Fruit fly (Drosophila melanogaster) whole organism, embryonic: ENCODE measurements around the gene Arp1.

Experiments
- ATbp ChIP-seq: fragments of 200-800 bp; sonication (Bioruptor generic); optimal IDR thresholded peaks from 2 replicates; lab custom pipeline; 2017; ENCODE audit warnings: missing biosample characterization, mild to moderate bottlenecking, missing genetic modification characterization, missing genetic modification reagents
- Abd-B ChIP-seq: fragments of 200-800 bp; sonication (Bioruptor generic); optimal IDR thresholded peaks from 2 replicates; lab custom pipeline; 2018; ENCODE audit warnings: missing biosample characterization, mild to moderate bottlenecking, missing genetic modification characterization, moderate library complexity
- B-H2 ChIP-seq: fragments of 200-800 bp; sonication (Bioruptor generic); optimal IDR thresholded peaks from 2 replicates; lab custom pipeline; 2018; ENCODE audit warnings: missing biosample characterization, mild to moderate bottlenecking, missing genetic modification characterization
- Bgb ChIP-seq: fragments of 200-800 bp; sonication (Bioruptor generic); IDR thresholded peaks from 2 replicates; pipeline ENCODE4 v1.3.6; 2022; ENCODE audit warnings: missing biosample characterization, missing genetic modification characterization; ENCODE audit not compliant: partially characterized antibody
- CG10321 ChIP-seq: fragments of 200-800 bp; sonication (Bioruptor generic); IDR thresholded peaks from 2 replicates; pipeline ENCODE4 v1.3.6; 2022; ENCODE audit warnings: missing biosample characterization, missing genetic modification characterization
- CG11398 ChIP-seq: fragments of 200-800 bp; sonication (Bioruptor generic); optimal IDR thresholded peaks from 2 replicates; lab custom pipeline; 2016; ENCODE audit warnings: missing biosample characterization, missing genetic modification characterization
- CG11723 ChIP-seq: fragments of 200-800 bp; sonication (Bioruptor generic); optimal IDR thresholded peaks from 2 replicates; lab custom pipeline; 2017; ENCODE audit warnings: missing biosample characterization, mild to moderate bottlenecking, missing genetic modification characterization
- CG12659 ChIP-seq: fragments of 200-800 bp; sonication (Bioruptor generic); optimal IDR thresholded peaks from 3 replicates; lab custom pipeline; 2017; ENCODE audit warnings: mild to moderate bottlenecking, missing biosample characterization, missing genetic modification reagents, missing genetic modification characterization
- CG14014 ChIP-seq: fragments of 200-800 bp; sonication (Bioruptor generic); IDR thresholded peaks from 2 replicates; pipeline ENCODE4 v1.3.6; 2022; ENCODE audit warnings: missing biosample characterization, missing genetic modification characterization
- CG14667 ChIP-seq: fragments of 200-800 bp; sonication (Bioruptor generic); IDR thresholded peaks from 2 replicates; pipeline ENCODE4 v1.3.6; 2022; ENCODE audit warnings: missing biosample characterization, missing genetic modification characterization
- CG15011 ChIP-seq: fragments of 200-800 bp; sonication (Bioruptor generic); optimal IDR thresholded peaks from 3 replicates; lab custom pipeline; 2018; ENCODE audit warnings: missing biosample characterization, mild to moderate bottlenecking, missing genetic modification characterization
- CG15479 ChIP-seq: fragments of 200-800 bp; sonication (Bioruptor generic); optimal IDR thresholded peaks from 3 replicates; lab custom pipeline; 2019; ENCODE audit warnings: missing biosample characterization, mild to moderate bottlenecking, missing genetic modification characterization, moderate library complexity
- CG1647 ChIP-seq: fragments of 200-800 bp; sonication (Bioruptor generic); optimal IDR thresholded peaks from 3 replicates; lab custom pipeline; 2016; ENCODE audit warnings: missing biosample characterization, missing genetic modification characterization
- CG2116 ChIP-seq: fragments of 200-800 bp; sonication (Bioruptor generic); optimal IDR thresholded peaks from 3 replicates; lab custom pipeline; 2018; ENCODE audit warnings: missing biosample characterization, mild to moderate bottlenecking, missing genetic modification characterization
- CG32772 ChIP-seq: fragments of 200-800 bp; sonication (Bioruptor generic); IDR thresholded peaks from 2 replicates; pipeline ENCODE4 v1.3.6; 2022; ENCODE audit warnings: missing biosample characterization, missing genetic modification characterization
- CG5180 ChIP-seq: fragments of 200-800 bp; sonication (Bioruptor generic); optimal IDR thresholded peaks from 3 replicates; lab custom pipeline; 2017; ENCODE audit warnings: missing biosample characterization, missing genetic modification characterization, mild to moderate bottlenecking, moderate library complexity, missing genetic modification reagents
- CG6654 ChIP-seq: fragments of 200-800 bp; sonication (Bioruptor generic); optimal IDR thresholded peaks from 2 replicates; lab custom pipeline; 2017; ENCODE audit warnings: missing biosample characterization, mild to moderate bottlenecking, missing genetic modification characterization
- CG6683 ChIP-seq: fragments of 200-800 bp; sonication (Bioruptor generic); optimal IDR thresholded peaks from 2 replicates; lab custom pipeline; 2017; ENCODE audit warnings: missing biosample characterization, mild to moderate bottlenecking, missing genetic modification characterization, missing genetic modification reagents
- CG6765 ChIP-seq: fragments of 200-800 bp; sonication (Bioruptor generic); optimal IDR thresholded peaks from 3 replicates; lab custom pipeline; 2017; ENCODE audit warnings: missing biosample characterization, mild to moderate bottlenecking, missing genetic modification characterization
- CG6813 ChIP-seq: fragments of 200-800 bp; sonication (Bioruptor generic); optimal IDR thresholded peaks from 2 replicates; lab custom pipeline; 2017; ENCODE audit warnings: missing biosample characterization, missing genetic modification characterization, mild to moderate bottlenecking, moderate library complexity, missing genetic modification reagents
- CG7928 ChIP-seq: fragments of 200-800 bp; sonication (Bioruptor generic); optimal IDR thresholded peaks from 2 replicates; lab custom pipeline; 2017; ENCODE audit warnings: missing biosample characterization, mild to moderate bottlenecking, missing genetic modification characterization
- CG7963 ChIP-seq: fragments of 200-800 bp; sonication (Bioruptor generic); IDR thresholded peaks from 3 replicates; pipeline ENCODE4 v1.3.6; 2022; ENCODE audit warnings: missing biosample characterization, missing genetic modification characterization; ENCODE audit not compliant: partially characterized antibody
- CG8089 ChIP-seq: fragments of 200-800 bp; sonication (Bioruptor generic); optimal IDR thresholded peaks from 3 replicates; lab custom pipeline; 2016; ENCODE audit warnings: missing biosample characterization, missing genetic modification characterization
- Chrac-16 ChIP-seq: fragments of 200-800 bp; sonication (Bioruptor generic); optimal IDR thresholded peaks from 3 replicates; lab custom pipeline; 2016; ENCODE audit warnings: missing biosample characterization, missing genetic modification characterization
- Dfd ChIP-seq, 2 experiments: fragments of >200 bp; optimal IDR thresholded peaks; 2 replicates each; lab custom pipeline; 2017; ENCODE audit warnings: missing biosample characterization in 2 of 2, missing genetic modification characterization in 2 of 2
- Dll ChIP-seq: fragments of 200-800 bp; sonication (Bioruptor generic); IDR thresholded peaks from 4 replicates; pipeline ENCODE4 v1.3.6; 2022; ENCODE audit warnings: missing biosample characterization, missing genetic modification characterization; ENCODE audit not compliant: partially characterized antibody
- ERR ChIP-seq: fragments of 200-800 bp; sonication (Bioruptor generic); optimal IDR thresholded peaks from 2 replicates; lab custom pipeline; 2016; ENCODE audit warnings: missing biosample characterization, missing genetic modification characterization
- HLHmδ ChIP-seq: fragments of 200-800 bp; sonication (Bioruptor generic); optimal IDR thresholded peaks from 2 replicates; lab custom pipeline; 2018; ENCODE audit warnings: missing biosample characterization, mild to moderate bottlenecking, missing genetic modification characterization, moderate library complexity
- Hr78 ChIP-seq, 2 experiments: fragments of 200-800 bp in 1 of 2; fragments of >200 bp in 1 of 2; sonication (Bioruptor generic) in 1 of 2; optimal IDR thresholded peaks; 2 replicates each; lab custom pipeline; 2017 to 2019; ENCODE audit warnings: missing biosample characterization in 2 of 2, missing genetic modification characterization in 2 of 2, mild to moderate bottlenecking in 1 of 2, moderate library complexity in 1 of 2
- Meics ChIP-seq: fragments of 200-800 bp; sonication (Bioruptor generic); optimal IDR thresholded peaks from 2 replicates; lab custom pipeline; 2017; ENCODE audit warnings: missing biosample characterization, mild to moderate bottlenecking, missing genetic modification characterization
- NC2β ChIP-seq: fragments of 200-800 bp; sonication (Bioruptor generic); optimal IDR thresholded peaks from 2 replicates; lab custom pipeline; 2016; ENCODE audit warnings: missing biosample characterization, missing genetic modification characterization
- Neu2 ChIP-seq: fragments of 200-800 bp; sonication (Bioruptor generic); optimal IDR thresholded peaks from 3 replicates; lab custom pipeline; 2016; ENCODE audit warnings: missing biosample characterization, missing genetic modification characterization, borderline replicate concordance
- Sin3A ChIP-seq: fragments of >200 bp; optimal IDR thresholded peaks from 2 replicates; lab custom pipeline; 2018
- Sry-β ChIP-seq: fragments of 200-800 bp; sonication (Bioruptor generic); optimal IDR thresholded peaks from 2 replicates; lab custom pipeline; 2018; ENCODE audit warnings: missing biosample characterization, mild to moderate bottlenecking, missing genetic modification characterization, moderate library complexity
- br ChIP-seq: fragments of >200 bp; optimal IDR thresholded peaks from 2 replicates; lab custom pipeline; 2017
- chn ChIP-seq: fragments of 200-800 bp; sonication (Bioruptor generic); optimal IDR thresholded peaks from 2 replicates; lab custom pipeline; 2016; ENCODE audit warnings: missing biosample characterization, missing genetic modification characterization
- dmrt99B ChIP-seq: fragments of 200-800 bp; sonication (Bioruptor generic); optimal IDR thresholded peaks from 2 replicates; lab custom pipeline; 2018; ENCODE audit warnings: missing biosample characterization, mild to moderate bottlenecking, missing genetic modification characterization, moderate library complexity
- dpn ChIP-seq, 2 experiments: fragments of 200-800 bp; sonication (Bioruptor generic); optimal IDR thresholded peaks; 3 replicates each; lab custom pipeline; 2016; ENCODE audit warnings: missing biosample characterization in 2 of 2, missing genetic modification characterization in 2 of 2
- fd3F ChIP-seq: fragments of 200-800 bp; sonication (Bioruptor generic); optimal IDR thresholded peaks from 2 replicates; lab custom pipeline; 2018; ENCODE audit warnings: missing biosample characterization, mild to moderate bottlenecking, missing genetic modification characterization, moderate library complexity
- fu2 ChIP-seq: fragments of 200-800 bp; sonication (Bioruptor generic); optimal IDR thresholded peaks from 2 replicates; lab custom pipeline; 2016; ENCODE audit warnings: missing biosample characterization, missing genetic modification characterization
- gce ChIP-seq: fragments of 200-800 bp; sonication (Bioruptor generic); IDR thresholded peaks from 3 replicates; pipeline ENCODE4 v1.3.6; 2022; ENCODE audit warnings: missing biosample characterization, missing genetic modification characterization
- gcm ChIP-seq: fragments of 200-800 bp; sonication (Bioruptor generic); optimal IDR thresholded peaks from 2 replicates; lab custom pipeline; 2019; ENCODE audit warnings: missing biosample characterization, mild to moderate bottlenecking, missing genetic modification characterization, moderate library complexity
- gcm2 ChIP-seq: fragments of 200-800 bp; sonication (Bioruptor generic); optimal IDR thresholded peaks from 2 replicates; lab custom pipeline; 2016; ENCODE audit warnings: missing biosample characterization, missing genetic modification characterization
- hbn ChIP-seq: fragments of 200-800 bp; sonication (Bioruptor generic); IDR thresholded peaks from 2 replicates; pipeline ENCODE4 v1.3.6; 2022; ENCODE audit warnings: missing biosample characterization, missing genetic modification characterization; ENCODE audit not compliant: partially characterized antibody
- lab ChIP-seq: fragments of 200-800 bp; sonication (Bioruptor generic); optimal IDR thresholded peaks from 3 replicates; lab custom pipeline; 2017; ENCODE audit warnings: missing biosample characterization, missing genetic modification characterization, mild to moderate bottlenecking, moderate library complexity, missing genetic modification reagents
- onecut ChIP-seq: fragments of 200-800 bp; sonication (Bioruptor generic); IDR thresholded peaks from 2 replicates; pipeline ENCODE4 v1.3.6; 2022; ENCODE audit warnings: missing biosample characterization, missing genetic modification characterization
- ranshi ChIP-seq: fragments of 200-800 bp; sonication (Bioruptor generic); IDR thresholded peaks from 2 replicates; pipeline ENCODE4 v1.3.6; 2022; ENCODE audit warnings: missing biosample characterization, missing genetic modification characterization
- sens-2 ChIP-seq: fragments of 200-800 bp; sonication (Bioruptor generic); IDR thresholded peaks from 2 replicates; pipeline ENCODE4 v1.3.6; 2022; ENCODE audit warnings: missing biosample characterization, missing genetic modification characterization
- stc ChIP-seq: fragments of 200-800 bp; sonication (Bioruptor generic); IDR thresholded peaks from 2 replicates; pipeline ENCODE4 v1.3.6; 2022; ENCODE audit warnings: missing biosample characterization, missing genetic modification characterization

Gene Arp1

DNA sequence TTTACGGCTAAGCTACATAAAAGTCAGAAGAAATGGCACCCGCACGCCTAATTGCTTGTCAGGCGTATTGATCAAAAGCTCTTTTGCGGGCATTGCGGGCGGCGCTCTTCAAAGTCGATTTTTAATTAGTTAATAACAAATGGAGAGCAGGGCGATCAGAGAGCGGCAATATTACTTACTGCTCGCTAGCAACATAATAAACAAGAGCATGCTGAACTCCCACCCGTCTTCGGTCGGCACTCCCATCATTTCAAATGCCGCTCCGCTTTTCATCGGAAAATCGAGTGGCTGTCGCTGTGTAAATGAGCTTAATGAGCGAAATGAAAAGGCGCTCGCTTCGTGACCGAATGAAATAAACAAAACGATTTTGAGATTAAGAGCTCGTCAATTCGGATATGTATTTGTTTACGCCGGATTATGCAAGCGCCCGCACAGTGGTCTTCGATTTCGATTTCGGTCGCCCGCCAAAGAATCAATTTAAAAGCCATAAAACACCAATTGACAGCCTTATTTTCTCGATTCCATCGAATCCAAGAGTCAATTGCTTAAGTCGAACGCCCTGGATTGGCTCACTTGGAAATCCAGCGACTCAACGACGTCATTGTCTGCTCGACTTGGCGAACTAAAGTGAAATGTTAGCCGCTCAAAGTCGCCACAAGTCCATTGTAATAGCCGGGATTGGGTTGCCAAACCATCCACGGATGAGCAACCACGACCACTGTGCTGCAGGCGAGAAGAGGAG is 37.9 kb upstream of the Arp1 start (continued):
- TF ChIP-seq Meics (GFP tag; lab: Kevin White, UChicago) (peak; percentile 81), Dll (no peak), CG7963 (GFP tag; lab: Robert Waterston, UW) (no peak), CG11723 (GFP tag; lab: Kevin White, UChicago) (peak; percentile 85), stc (GFP tag; lab: Robert Waterston, UW) (peak; percentile 87), ERR (peak; percentile 66), CG32772 (GFP tag; lab: Robert Waterston, UW) (peak; percentile 63), Dfd (GFP tag; optimal IDR thresholded peaks at IDR 0.05; lab: Kevin White, UChicago) (no peak), sens-2 (no peak), CG8089 (GFP tag; lab: Kevin White, UChicago) (peak; percentile 69), Sry-β (GFP tag; lab: Kevin White, UChicago) (no peak), HLHmδ (GFP tag; lab: Kevin White, UChicago) (no peak), CG6654 (GFP tag; lab: Kevin White, UChicago) (peak; percentile 60), Chrac-16 (GFP tag; lab: Kevin White, UChicago) (peak; percentile 73), CG6765 (GFP tag; lab: Kevin White, UChicago) (peak; percentile 4), B-H2 (GFP tag; lab: Kevin White, UChicago) (no peak), dpn (GFP tag; optimal IDR thresholded peaks at IDR 0.05; lab: Kevin White, UChicago) (peak; percentile 80 to 88), Hr78 (GFP tag; optimal IDR thresholded peaks at IDR 0.05; lab: Kevin White, UChicago) (peak in 1 of 2 experiments; percentile 8), gcm (GFP tag; lab: Kevin White, UChicago) (peak; percentile 67), fd3F (GFP tag; lab: Kevin White, UChicago) (peak; percentile 76), dmrt99B (peak; percentile 94), fu2 (GFP tag; lab: Kevin White, UChicago) (peak; percentile 75), Bgb (GFP tag; lab: Robert Waterston, UW) (no peak), NC2β (GFP tag; lab: Kevin White, UChicago) (peak; percentile 66), CG14667 (GFP tag; lab: Robert Waterston, UW) (peak; percentile 76), CG11398 (peak; percentile 71), gce (peak; percentile 58; the same call in 1 of the 3 replicates), CG14014 (GFP tag; lab: Robert Waterston, UW) (peak; percentile 80), CG15011 (GFP tag; lab: Kevin White, UChicago) (peak; percentile 74), ATbp (GFP tag; lab: Kevin White, UChicago) (peak; percentile 86), CG6813 (GFP tag; lab: Kevin White, UChicago) (peak; percentile 65), CG15479 (GFP tag; lab: Kevin White, UChicago) (no peak), Abd-B (peak; percentile 86), chn (GFP tag; lab: Kevin White, UChicago) (peak; percentile 79), CG1647 (GFP tag; lab: Kevin White, UChicago) (no peak), hbn (no peak), CG5180 (GFP tag; lab: Kevin White, UChicago) (peak; percentile 72), onecut (GFP tag; lab: Robert Waterston, UW) (peak; percentile 64), CG7928 (GFP tag; lab: Kevin White, UChicago) (peak; percentile 39), lab (peak; percentile 81), Neu2 (no peak), ranshi (GFP tag; lab: Robert Waterston, UW) (peak; percentile 76), CG12659 (GFP tag; lab: Kevin White, UChicago) (peak; percentile 90), CG10321 (GFP tag; lab: Robert Waterston, UW) (peak; percentile 51; the same call in 1 of the 2 replicates), CG6683 (GFP tag; lab: Kevin White, UChicago) (no peak), br (lab: Kevin White, UChicago) (no peak), gcm2 (peak; percentile 56), CG2116 (peak; percentile 42), Sin3A (lab: Kevin White, UChicago) (no peak)
